Worm (Caenorhabditis elegans): ENCODE measurements around the gene ecps-2.
A peak's percentile ranks its signal among the peaks of the same experiment; 100 is the strongest.

ce11 chrIII:10407198-10407663 is 35.7 kb upstream of the ecps-2 start, which contains the start of gene hat-1:
- TF ChIP-seq ztf-23 (GFP tag; IDR thresholded peaks at IDR 0.05) (0 out of 2 replicates have a peak, but pooled peaks have one; percentile 41), T22C8.4 (GFP tag; IDR thresholded peaks at IDR 0.05) (0 out of 2 replicates have a peak, but pooled peaks have one; percentile 18), ztf-29 (GFP tag; IDR thresholded peaks at IDR 0.05) (peak; percentile 51), cog-1 (tag; optimal IDR thresholded peaks at IDR 0.05) (no peak), flt-1 (GFP tag; IDR thresholded peaks at IDR 0.05) (peak; percentile 64; the same call in 1 of the 2 replicates)
